Worm (Caenorhabditis elegans) whole organism, mixed stage, embryonic: Measurements from ENCODE around the gene dpy-21.
"Not testable (repeated sequence)": the region's sequence is repeated elsewhere in the genome, so short reads cannot be mapped to it uniquely, and the experiment has no call there.

Experiments used
- M03D4.4 ChIP-seq: sonication (generic microtip); optimal IDR thresholded peaks from 2 replicates; lab custom pipeline; 2017; ENCODE audit warnings: mild to moderate bottlenecking, missing genetic modification characterization, missing compliant biosample characterization
- bed-3 ChIP-seq: fragments of 200-800 bp; sonication (Bioruptor generic); optimal IDR thresholded peaks from 3 replicates; lab custom pipeline; 2018; ENCODE audit warnings: mild to moderate bottlenecking, missing genetic modification characterization, moderate library complexity, missing compliant biosample characterization
- blmp-1 ChIP-seq: fragments of 150-350 bp; optimal IDR thresholded peaks from 2 replicates; lab custom pipeline; 2014; ENCODE audit warnings: missing biosample characterization, missing genetic modification characterization
- ceh-39 ChIP-seq: fragments of 150-350 bp; optimal IDR thresholded peaks from 2 replicates; lab custom pipeline; 2014; ENCODE audit warnings: missing biosample characterization, missing genetic modification characterization
- ceh-43 ChIP-seq: fragments of 200-800 bp; sonication (Bioruptor generic); optimal IDR thresholded peaks from 2 replicates; lab custom pipeline; 2018; ENCODE audit warnings: mild to moderate bottlenecking, missing genetic modification characterization, moderate library complexity, missing compliant biosample characterization
- ceh-83 ChIP-seq: fragments of 200-800 bp; sonication (Bioruptor generic); optimal IDR thresholded peaks from 2 replicates; lab custom pipeline; 2018; ENCODE audit warnings: mild to moderate bottlenecking, missing genetic modification characterization, missing compliant biosample characterization
- ces-1 ChIP-seq: fragments of 150-350 bp; optimal IDR thresholded peaks from 2 replicates; lab custom pipeline; 2014; ENCODE audit warnings: missing biosample characterization, missing genetic modification reagents, missing genetic modification characterization
- cnd-1 ChIP-seq: fragments of 200-800 bp; sonication (Bioruptor generic); optimal IDR thresholded peaks from 2 replicates; lab custom pipeline; 2018; ENCODE audit warnings: mild to moderate bottlenecking, missing genetic modification characterization, missing compliant biosample characterization
- drap-1 ChIP-seq: fragments of 200-800 bp; sonication (Bioruptor generic); optimal IDR thresholded peaks from 3 replicates; lab custom pipeline; 2018; ENCODE audit warnings: mild to moderate bottlenecking, missing genetic modification characterization, missing compliant biosample characterization
- elt-1 ChIP-seq: sonication (generic microtip); optimal IDR thresholded peaks from 2 replicates; lab custom pipeline; 2017; ENCODE audit warnings: missing genetic modification characterization, mild to moderate bottlenecking, missing compliant biosample characterization, antibody characterized with exemption, moderate library complexity, borderline replicate concordance; ENCODE audit not compliant: insufficient read depth
- elt-3 ChIP-seq: fragments of 150-350 bp; optimal IDR thresholded peaks from 2 replicates; lab custom pipeline; 2014; ENCODE audit warnings: missing biosample characterization, missing genetic modification characterization
- flh-1 ChIP-seq: fragments of 200-800 bp; sonication (Bioruptor generic); optimal IDR thresholded peaks from 2 replicates; lab custom pipeline; 2018; ENCODE audit warnings: mild to moderate bottlenecking, missing genetic modification characterization, moderate library complexity, missing compliant biosample characterization
- ham-2 ChIP-seq: fragments of 200-800 bp; sonication (Bioruptor generic); optimal IDR thresholded peaks from 2 replicates; lab custom pipeline; 2018; ENCODE audit warnings: mild to moderate bottlenecking, missing genetic modification characterization, missing compliant biosample characterization
- hlh-1 ChIP-seq: fragments of 150-350 bp; optimal IDR thresholded peaks from 2 replicates; lab custom pipeline; 2014; ENCODE audit warnings: missing biosample characterization, missing genetic modification reagents, missing genetic modification characterization
- lin-13 ChIP-seq: fragments of 150-350 bp; optimal IDR thresholded peaks from 2 replicates; lab custom pipeline; 2014; ENCODE audit warnings: missing biosample characterization, missing genetic modification characterization
- lin-32 ChIP-seq: fragments of 200-800 bp; sonication (Bioruptor generic); optimal IDR thresholded peaks from 2 replicates; lab custom pipeline; 2018; ENCODE audit warnings: mild to moderate bottlenecking, missing genetic modification characterization, missing compliant biosample characterization
- lsy-2 ChIP-seq: fragments of 150-350 bp; optimal IDR thresholded peaks from 2 replicates; lab custom pipeline; 2014; ENCODE audit warnings: missing biosample characterization, missing genetic modification characterization
- mls-2 ChIP-seq: sonication (generic microtip); optimal IDR thresholded peaks from 2 replicates; lab custom pipeline; 2016; ENCODE audit warnings: mild to moderate bottlenecking, missing genetic modification characterization, moderate library complexity, missing compliant biosample characterization
- nhr-12 ChIP-seq: fragments of 150-350 bp; optimal IDR thresholded peaks from 2 replicates; lab custom pipeline; 2014; ENCODE audit warnings: missing biosample characterization, missing genetic modification characterization
- nhr-2 ChIP-seq: fragments of 150-350 bp; optimal IDR thresholded peaks from 2 replicates; lab custom pipeline; 2014; ENCODE audit warnings: missing biosample characterization, missing genetic modification characterization
- nhr-237 ChIP-seq: fragments of 150-350 bp; optimal IDR thresholded peaks from 2 replicates; lab custom pipeline; 2014; ENCODE audit warnings: missing biosample characterization, missing genetic modification characterization
- nhr-76 ChIP-seq: sonication (generic microtip); optimal IDR thresholded peaks from 2 replicates; lab custom pipeline; 2017; ENCODE audit warnings: missing biosample characterization, missing genetic modification characterization
- pha-4 ChIP-seq: fragments of 150-350 bp; optimal IDR thresholded peaks from 2 replicates; lab custom pipeline; 2018; ENCODE audit warnings: missing biosample characterization, missing genetic modification reagents, missing genetic modification characterization
- sem-2 ChIP-seq: fragments of 200-800 bp; sonication (Bioruptor generic); optimal IDR thresholded peaks from 2 replicates; lab custom pipeline; 2018; ENCODE audit warnings: mild to moderate bottlenecking, missing genetic modification characterization, missing compliant biosample characterization
- sptf-1 ChIP-seq: sonication (generic microtip); optimal IDR thresholded peaks from 2 replicates; lab custom pipeline; 2017; ENCODE audit warnings: mild to moderate bottlenecking, missing genetic modification characterization, moderate library complexity, missing compliant biosample characterization
- unc-39 ChIP-seq: fragments of 150-350 bp; optimal IDR thresholded peaks from 2 replicates; lab custom pipeline; 2014; ENCODE audit warnings: missing biosample characterization, missing genetic modification characterization
- zip-8 ChIP-seq: fragments of 150-350 bp; optimal IDR thresholded peaks from 2 replicates; lab custom pipeline; 2014; ENCODE audit warnings: missing biosample characterization, missing genetic modification characterization
- ztf-11 ChIP-seq: fragments of 150-350 bp; optimal IDR thresholded peaks from 2 replicates; lab custom pipeline; 2014; ENCODE audit warnings: missing biosample characterization, missing genetic modification characterization

dpy-21 gene

DNA sequence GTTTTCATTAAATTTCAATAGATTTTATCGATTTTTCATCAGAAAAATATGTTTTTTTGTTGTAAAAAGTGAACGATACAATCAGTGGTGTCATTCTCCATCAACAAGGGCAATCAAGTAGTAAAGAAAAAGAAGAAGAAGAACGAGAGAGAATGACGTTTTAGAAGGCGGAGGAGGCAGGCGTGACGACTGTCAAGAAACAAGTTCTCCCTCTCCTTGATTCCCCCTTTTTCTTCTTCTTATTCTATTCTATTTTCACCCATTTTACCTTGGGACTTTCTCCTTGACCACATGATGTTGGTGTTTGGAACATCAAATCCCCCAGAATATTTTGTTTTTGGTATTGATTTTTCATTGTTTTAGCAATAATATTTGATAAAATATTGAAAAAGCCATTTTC lies 43.2 kb downstream of the dpy-21 start:
- TF ChIP-seq ham-2: no peak
- no peak for TF ChIP-seq ceh-43 (GFP tag; lab: Kevin White, UChicago)
- no peak for TF ChIP-seq cnd-1
- no peak for TF ChIP-seq lin-32 (GFP tag; lab: Kevin White, UChicago)
- TF ChIP-seq mls-2 (tag; lab: Kevin White, UChicago): no peak

DNA sequence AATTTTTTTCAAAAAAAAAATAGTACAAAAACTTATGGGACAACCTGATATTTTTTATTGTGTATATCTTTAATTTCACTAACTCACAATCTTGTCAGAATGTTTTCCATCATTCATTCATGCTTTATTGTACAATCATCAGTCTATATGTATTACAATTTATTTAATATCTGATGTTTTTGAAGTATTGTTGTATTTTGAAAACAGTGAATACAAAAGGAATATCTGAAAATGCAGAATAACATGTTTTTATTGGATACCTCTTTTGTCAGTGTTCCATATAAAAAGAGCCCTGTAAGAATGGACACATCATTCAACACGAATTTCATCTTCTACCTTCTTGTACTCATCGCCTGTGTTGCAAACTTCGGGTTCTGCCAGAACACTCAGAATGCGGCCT lies 45.2 kb downstream of the dpy-21 start, which contains the start of gene C06H5.14:
Gene C06H5.14 (plus strand): TSS at position 301 of the 400 bp plus-strand sequence.
- TF ChIP-seq blmp-1; sptf-1 (tag; lab: Kevin White, UChicago); elt-3 (tag; lab: Kevin White, UChicago): not testable (repeated sequence)

DNA sequence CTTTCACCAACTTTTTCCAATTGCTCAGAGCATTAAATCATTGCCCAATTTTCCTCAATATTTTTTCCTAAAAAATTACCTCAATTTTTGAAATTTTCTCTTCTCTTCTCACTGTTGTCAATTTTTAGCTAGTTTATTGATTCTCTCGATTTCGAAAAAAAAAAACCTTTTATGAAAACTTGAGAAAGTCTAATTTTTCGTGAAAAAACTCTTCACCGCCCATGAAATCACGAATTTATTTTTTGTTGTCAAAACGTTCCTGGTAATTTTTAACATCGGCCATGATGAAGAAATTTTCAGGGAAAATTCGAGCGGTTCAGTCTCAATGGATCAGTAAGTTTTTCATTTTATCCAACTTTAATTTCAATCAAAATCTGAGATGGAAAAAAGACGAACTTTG lies 49.5 kb downstream of the dpy-21 start, which contains the start of gene fbxa-157:
Gene fbxa-157 (plus strand): TSS at position 301 of the 400 bp plus-strand sequence.
- TF ChIP-seq lsy-2 (tag; lab: Kevin White, UChicago): no peak
- TF ChIP-seq elt-3 (tag; lab: Kevin White, UChicago): no peak
- no peak for TF ChIP-seq bed-3 (GFP tag; lab: Kevin White, UChicago)
- no peak for TF ChIP-seq nhr-76

DNA sequence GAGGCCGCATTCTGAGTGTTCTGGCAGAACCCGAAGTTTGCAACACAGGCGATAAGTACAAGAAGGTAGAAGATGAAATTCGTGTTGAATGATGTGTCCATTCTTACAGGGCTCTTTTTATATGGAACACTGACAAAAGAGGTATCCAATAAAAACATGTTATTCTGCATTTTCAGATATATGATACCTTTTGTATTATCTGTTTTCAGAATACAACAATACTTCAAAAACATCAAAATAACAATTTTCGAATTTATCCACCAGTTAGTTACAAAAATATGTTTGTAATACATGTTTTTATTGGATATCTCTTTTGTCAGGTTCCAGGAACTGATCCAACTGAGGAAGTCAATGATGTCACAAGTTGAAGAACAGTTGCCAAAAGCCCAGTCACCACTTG lies 51.3 kb downstream of the dpy-21 start, which contains the start of gene C06H5.13:
Gene C06H5.13 (minus strand): TSS at position 101 of the 400 bp plus-strand sequence.
- TF ChIP-seq ceh-39, hlh-1, lsy-2 (tag; lab: Kevin White, UChicago): not testable (repeated sequence)

DNA sequence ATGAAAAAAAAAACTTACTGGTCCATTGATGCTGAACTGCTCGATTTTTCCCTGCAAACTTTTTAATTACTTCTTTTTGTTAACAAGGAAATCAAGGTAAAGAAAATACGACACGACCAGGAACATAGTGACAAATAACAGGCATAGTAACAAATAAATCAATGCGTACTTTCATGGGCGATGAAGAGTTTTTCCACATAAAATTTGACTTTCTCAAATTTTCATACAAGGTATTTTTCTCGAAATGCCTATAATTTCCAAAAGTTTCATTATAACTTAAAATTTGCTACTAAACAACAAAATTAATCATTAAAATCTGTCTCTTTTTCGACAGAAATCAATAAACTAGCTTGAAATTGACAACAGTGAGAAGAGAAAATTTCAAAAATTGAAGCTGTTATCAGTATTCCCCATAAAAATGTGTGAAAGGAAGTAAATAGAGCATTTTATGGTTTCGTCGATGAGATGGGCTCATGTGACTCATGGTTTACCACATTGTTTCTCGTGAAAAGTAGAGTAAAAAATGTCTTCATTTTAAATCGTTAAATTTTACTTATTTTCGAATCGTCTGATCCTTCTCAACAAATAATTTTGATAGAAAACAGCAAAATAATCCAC lies 52.1 kb downstream of the dpy-21 start, which contains the start of gene fbxa-156:
Gene fbxa-156 (minus strand): TSS at position 51 of the 618 bp plus-strand sequence.
- no peak for TF ChIP-seq flh-1 (GFP tag; lab: Kevin White, UChicago)
- TF ChIP-seq ces-1 (GFP tag; lab: Kevin White, UChicago): no peak
- no peak for TF ChIP-seq zip-8 (tag; lab: Kevin White, UChicago)
- TF ChIP-seq unc-39: no peak
- TF ChIP-seq ceh-83 (GFP tag; lab: Kevin White, UChicago): no peak
- no peak for TF ChIP-seq M03D4.4 (tag; lab: Kevin White, UChicago)
- TF ChIP-seq elt-1 (tag; lab: Kevin White, UChicago): no peak
- no peak for TF ChIP-seq blmp-1
- no peak for TF ChIP-seq nhr-2 (tag; lab: Kevin White, UChicago)
- TF ChIP-seq ztf-11: no peak
- TF ChIP-seq lin-13: no peak
- TF ChIP-seq mls-2 (tag; lab: Kevin White, UChicago): no peak
- TF ChIP-seq drap-1: no peak
- no peak for TF ChIP-seq bed-3 (GFP tag; lab: Kevin White, UChicago)
- no peak for TF ChIP-seq hlh-1 (tag; lab: Kevin White, UChicago)
- no peak for TF ChIP-seq sem-2 (GFP tag; lab: Kevin White, UChicago)
- no peak for TF ChIP-seq pha-4 (tag; lab: Kevin White, UChicago)
- TF ChIP-seq nhr-237: no peak
- no peak for TF ChIP-seq lsy-2 (tag; lab: Kevin White, UChicago)
- TF ChIP-seq, all 35 proteins: peak for 0

DNA sequence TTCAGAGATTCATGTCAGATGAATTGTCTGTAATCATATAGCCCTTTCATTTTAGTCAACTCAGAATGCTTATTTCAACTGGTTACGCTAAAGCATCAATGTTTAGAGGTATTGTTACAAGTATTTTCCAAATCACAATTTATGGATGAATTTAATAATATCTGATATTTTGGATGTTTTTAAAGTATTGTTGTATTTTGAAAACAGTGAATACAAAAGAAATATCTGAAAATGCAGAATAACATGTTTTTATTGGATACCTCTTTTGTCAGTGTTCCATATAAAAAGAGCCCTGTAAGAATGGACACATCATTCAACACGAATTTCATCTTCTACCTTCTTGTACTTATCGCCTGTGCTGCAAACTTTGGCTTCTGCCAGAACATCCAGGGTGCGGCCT lies 54.5 kb downstream of the dpy-21 start, which contains the start of gene C06H5.12:
Gene C06H5.12 (plus strand): TSS at position 301 of the 400 bp plus-strand sequence.
- not testable (repeated sequence) for TF ChIP-seq sptf-1, nhr-12, elt-1 (tag; lab: Kevin White, UChicago)
